Fruit fly (Drosophila melanogaster) whole organism, embryonic: ENCODE results near the gene arm.

Experiments
- Ada2b ChIP-seq: fragments of 200-800 bp; sonication (Bioruptor generic); IDR thresholded peaks from 2 replicates; pipeline ENCODE4 v1.3.6; 2022; ENCODE audit warnings: missing biosample characterization, missing genetic modification characterization
- B-H1 ChIP-seq: fragments of 200-800 bp; sonication (Bioruptor generic); IDR thresholded peaks from 3 replicates; pipeline ENCODE4 v1.3.6; 2022; ENCODE audit warnings: missing biosample characterization, missing genetic modification characterization
- BEAF-32 ChIP-seq: fragments of 200-800 bp; sonication (Bioruptor generic); optimal IDR thresholded peaks from 3 replicates; lab custom pipeline; 2017; ENCODE audit warnings: missing biosample characterization, missing genetic modification characterization, mild to moderate bottlenecking, moderate library complexity, missing genetic modification reagents
- Bteb2 ChIP-seq: fragments of 200-800 bp; sonication (Bioruptor generic); optimal IDR thresholded peaks from 2 replicates; lab custom pipeline; 2016; ENCODE audit warnings: missing biosample characterization, missing genetic modification characterization
- CG10366 ChIP-seq: fragments of 200-800 bp; sonication (Bioruptor generic); IDR thresholded peaks from 2 replicates; pipeline ENCODE4 v1.3.6; 2022; ENCODE audit warnings: missing biosample characterization, missing genetic modification characterization
- CG12104 ChIP-seq: fragments of 200-800 bp; sonication (Bioruptor generic); optimal IDR thresholded peaks from 3 replicates; lab custom pipeline; 2016; ENCODE audit warnings: missing biosample characterization, missing genetic modification characterization
- CG1233 ChIP-seq: fragments of 200-800 bp; sonication (Bioruptor generic); optimal IDR thresholded peaks from 4 replicates; lab custom pipeline; 2018; ENCODE audit warnings: missing biosample characterization, mild to moderate bottlenecking, missing genetic modification characterization
- CG13287 ChIP-seq: fragments of 200-800 bp; sonication (Bioruptor generic); IDR thresholded peaks from 2 replicates; pipeline ENCODE4 v1.3.6; 2022; ENCODE audit warnings: missing biosample characterization, missing genetic modification characterization; ENCODE audit not compliant: partially characterized antibody
- CG13424 ChIP-seq: fragments of 200-800 bp; sonication (Bioruptor generic); optimal IDR thresholded peaks from 2 replicates; lab custom pipeline; 2019; ENCODE audit warnings: missing biosample characterization, mild to moderate bottlenecking, missing genetic modification characterization, moderate library complexity
- CG13894 ChIP-seq: fragments of 200-800 bp; sonication (Bioruptor generic); optimal IDR thresholded peaks from 3 replicates; lab custom pipeline; 2018; ENCODE audit warnings: missing biosample characterization, mild to moderate bottlenecking, missing genetic modification characterization, moderate library complexity
- CG14050 ChIP-seq: fragments of 200-800 bp; sonication (Bioruptor generic); IDR thresholded peaks from 3 replicates; pipeline ENCODE4 v1.3.6; 2022; ENCODE audit warnings: missing biosample characterization, missing genetic modification characterization
- CG18476 ChIP-seq: fragments of 200-800 bp; sonication (Bioruptor generic); optimal IDR thresholded peaks from 2 replicates; lab custom pipeline; 2016; ENCODE audit warnings: missing biosample characterization, mild to moderate bottlenecking, missing genetic modification characterization
- CG2116 ChIP-seq: fragments of 200-800 bp; sonication (Bioruptor generic); optimal IDR thresholded peaks from 3 replicates; lab custom pipeline; 2018; ENCODE audit warnings: missing biosample characterization, mild to moderate bottlenecking, missing genetic modification characterization
- CG2875 ChIP-seq: fragments of 200-800 bp; sonication (Bioruptor generic); optimal IDR thresholded peaks from 2 replicates; lab custom pipeline; 2017; ENCODE audit warnings: missing biosample characterization, mild to moderate bottlenecking, missing genetic modification characterization, missing genetic modification reagents
- CG3163 ChIP-seq: fragments of 200-800 bp; sonication (Bioruptor generic); optimal IDR thresholded peaks from 3 replicates; lab custom pipeline; 2016; ENCODE audit warnings: missing biosample characterization, missing genetic modification characterization
- CG33213 ChIP-seq: fragments of 200-800 bp; sonication (Bioruptor generic); optimal IDR thresholded peaks from 3 replicates; lab custom pipeline; 2016; ENCODE audit warnings: missing biosample characterization, missing genetic modification characterization
- CG3407 ChIP-seq: fragments of 200-800 bp; sonication (Bioruptor generic); optimal IDR thresholded peaks from 2 replicates; lab custom pipeline; 2018; ENCODE audit warnings: missing biosample characterization, mild to moderate bottlenecking, missing genetic modification characterization
- CG4404 ChIP-seq: fragments of 200-800 bp; sonication (Bioruptor generic); IDR thresholded peaks from 2 replicates; pipeline ENCODE4 v1.3.6; 2022; ENCODE audit warnings: missing biosample characterization, missing genetic modification characterization
- CG6254 ChIP-seq: fragments of 200-800 bp; sonication (Bioruptor generic); optimal IDR thresholded peaks from 3 replicates; lab custom pipeline; 2017; ENCODE audit warnings: mild to moderate bottlenecking, missing biosample characterization, missing genetic modification reagents, missing genetic modification characterization
- CG6272 ChIP-seq: fragments of 200-800 bp; sonication (Bioruptor generic); IDR thresholded peaks from 2 replicates; pipeline ENCODE4 v1.3.6; 2022; ENCODE audit warnings: missing biosample characterization, missing genetic modification characterization
- CG6654 ChIP-seq: fragments of 200-800 bp; sonication (Bioruptor generic); optimal IDR thresholded peaks from 2 replicates; lab custom pipeline; 2017; ENCODE audit warnings: missing biosample characterization, mild to moderate bottlenecking, missing genetic modification characterization
- CG7839 ChIP-seq: fragments of 200-800 bp; sonication (Bioruptor generic); optimal IDR thresholded peaks from 3 replicates; lab custom pipeline; 2018; ENCODE audit warnings: missing biosample characterization, mild to moderate bottlenecking, missing genetic modification characterization, moderate library complexity
- CG8388 ChIP-seq: fragments of 200-800 bp; sonication (Bioruptor generic); optimal IDR thresholded peaks from 2 replicates; lab custom pipeline; 2019; ENCODE audit warnings: missing biosample characterization, mild to moderate bottlenecking, missing genetic modification characterization, moderate library complexity
- CG9609 ChIP-seq: fragments of 200-800 bp; sonication (Bioruptor generic); optimal IDR thresholded peaks from 3 replicates; lab custom pipeline; 2016; ENCODE audit warnings: missing biosample characterization, missing genetic modification characterization
- CG9932 ChIP-seq: fragments of 200-800 bp; sonication (Bioruptor generic); IDR thresholded peaks from 2 replicates; pipeline ENCODE4 v1.3.6; 2022; ENCODE audit warnings: missing biosample characterization, missing genetic modification characterization
- Dbx ChIP-seq: fragments of 200-800 bp; sonication (Bioruptor generic); IDR thresholded peaks from 3 replicates; pipeline ENCODE4 v1.3.6; 2022; ENCODE audit warnings: missing biosample characterization, missing genetic modification characterization
- Ets65A ChIP-seq: fragments of 200-800 bp; sonication (Bioruptor generic); peaks from one replicate; lab custom pipeline; 2016; ENCODE audit warnings: missing biosample characterization, missing genetic modification characterization
- Fer3 ChIP-seq: fragments of 200-800 bp; sonication (Bioruptor generic); optimal IDR thresholded peaks from 2 replicates; lab custom pipeline; 2018; ENCODE audit warnings: missing biosample characterization, mild to moderate bottlenecking, missing genetic modification characterization, moderate library complexity
- Hey ChIP-seq: fragments of 200-800 bp; sonication (Bioruptor generic); optimal IDR thresholded peaks from 3 replicates; lab custom pipeline; 2018; ENCODE audit warnings: missing biosample characterization, mild to moderate bottlenecking, missing genetic modification characterization
- MBD-R2 ChIP-seq: fragments of 200-800 bp; sonication (Bioruptor generic); IDR thresholded peaks from 2 replicates; pipeline ENCODE4 v1.3.6; 2022; ENCODE audit warnings: missing biosample characterization, missing genetic modification characterization
- NK7.1 ChIP-seq: fragments of 200-800 bp; sonication (Bioruptor generic); optimal IDR thresholded peaks from 3 replicates; lab custom pipeline; 2016; ENCODE audit warnings: missing biosample characterization, missing genetic modification characterization
- ap ChIP-seq: fragments of 200-800 bp; sonication (Bioruptor generic); IDR thresholded peaks from 2 replicates; pipeline ENCODE4 v1.3.6; 2022; ENCODE audit warnings: missing biosample characterization, missing genetic modification characterization
- br ChIP-seq: fragments of >200 bp; optimal IDR thresholded peaks from 2 replicates; lab custom pipeline; 2017
- btn ChIP-seq: fragments of 200-800 bp; sonication (Bioruptor generic); optimal IDR thresholded peaks from 2 replicates; lab custom pipeline; 2016; ENCODE audit warnings: missing biosample characterization, missing genetic modification characterization
- cas ChIP-seq: fragments of 200-800 bp; sonication (Bioruptor generic); IDR thresholded peaks from 2 replicates; pipeline ENCODE4 v1.3.6; 2022; ENCODE audit warnings: missing biosample characterization, missing genetic modification characterization
- chinmo ChIP-seq: fragments of 200-800 bp; sonication (Bioruptor generic); IDR thresholded peaks from 4 replicates; pipeline ENCODE4 v1.3.6; 2022; ENCODE audit warnings: missing biosample characterization, missing genetic modification characterization; ENCODE audit not compliant: partially characterized antibody
- esg ChIP-seq: fragments of 200-800 bp; sonication (Bioruptor generic); conservative IDR thresholded peaks from 2 replicates; pipeline ENCODE4 v1.3.6; 2022; ENCODE audit warnings: missing biosample characterization, missing genetic modification characterization
- ewg ChIP-seq: fragments of 200-800 bp; sonication (Bioruptor generic); optimal IDR thresholded peaks from 3 replicates; lab custom pipeline; 2017; ENCODE audit warnings: mild to moderate bottlenecking, missing biosample characterization, missing genetic modification reagents, missing genetic modification characterization
- fu2 ChIP-seq: fragments of 200-800 bp; sonication (Bioruptor generic); optimal IDR thresholded peaks from 2 replicates; lab custom pipeline; 2016; ENCODE audit warnings: missing biosample characterization, missing genetic modification characterization
- h ChIP-seq: fragments of >200 bp; optimal IDR thresholded peaks from 2 replicates; lab custom pipeline; 2017
- her ChIP-seq: fragments of 200-800 bp; sonication (Bioruptor generic); optimal IDR thresholded peaks from 2 replicates; lab custom pipeline; 2016; ENCODE audit warnings: missing biosample characterization, missing genetic modification characterization
- inv ChIP-seq: fragments of 200-800 bp; sonication (Bioruptor generic); IDR thresholded peaks from 2 replicates; pipeline ENCODE4 v1.3.6; 2022; ENCODE audit warnings: missing biosample characterization, missing genetic modification characterization; ENCODE audit not compliant: partially characterized antibody
- mam ChIP-seq: fragments of 200-800 bp; sonication (Bioruptor generic); optimal IDR thresholded peaks from 3 replicates; lab custom pipeline; 2016; ENCODE audit warnings: missing biosample characterization, missing genetic modification characterization
- nom ChIP-seq: fragments of 200-800 bp; sonication (Bioruptor generic); optimal IDR thresholded peaks from 2 replicates; lab custom pipeline; 2017; ENCODE audit warnings: missing biosample characterization, missing genetic modification characterization, mild to moderate bottlenecking, moderate library complexity, missing genetic modification reagents
- org-1 ChIP-seq: fragments of 200-800 bp; sonication (Bioruptor generic); optimal IDR thresholded peaks from 2 replicates; lab custom pipeline; 2017; ENCODE audit warnings: missing biosample characterization, missing genetic modification characterization
- phol ChIP-seq: fragments of 200-800 bp; sonication (Bioruptor generic); optimal IDR thresholded peaks from 3 replicates; lab custom pipeline; 2018; ENCODE audit warnings: missing biosample characterization, mild to moderate bottlenecking, missing genetic modification characterization, moderate library complexity
- row ChIP-seq: fragments of 200-800 bp; sonication (Bioruptor generic); IDR thresholded peaks from 3 replicates; pipeline ENCODE4 v1.3.6; 2022; ENCODE audit warnings: missing biosample characterization, missing genetic modification characterization
- tgo ChIP-seq: fragments of 200-800 bp; sonication (Bioruptor generic); IDR thresholded peaks from 3 replicates; pipeline ENCODE4 v1.3.6; 2022; ENCODE audit warnings: missing biosample characterization, missing genetic modification characterization
- tna ChIP-seq: fragments of 200-800 bp; sonication (Bioruptor generic); IDR thresholded peaks from 2 replicates; pipeline ENCODE4 v1.3.6; 2022; ENCODE audit warnings: missing biosample characterization, missing genetic modification characterization; ENCODE audit not compliant: partially characterized antibody
- wdn ChIP-seq: fragments of 200-800 bp; sonication (Bioruptor generic); IDR thresholded peaks from 2 replicates; pipeline ENCODE4 v1.3.6; 2022; ENCODE audit warnings: missing biosample characterization, missing genetic modification characterization
- wek ChIP-seq: fragments of 200-800 bp; sonication (Bioruptor generic); optimal IDR thresholded peaks from 3 replicates; lab custom pipeline; 2018; ENCODE audit warnings: missing biosample characterization, mild to moderate bottlenecking, missing genetic modification characterization, moderate library complexity

arm gene

DNA sequence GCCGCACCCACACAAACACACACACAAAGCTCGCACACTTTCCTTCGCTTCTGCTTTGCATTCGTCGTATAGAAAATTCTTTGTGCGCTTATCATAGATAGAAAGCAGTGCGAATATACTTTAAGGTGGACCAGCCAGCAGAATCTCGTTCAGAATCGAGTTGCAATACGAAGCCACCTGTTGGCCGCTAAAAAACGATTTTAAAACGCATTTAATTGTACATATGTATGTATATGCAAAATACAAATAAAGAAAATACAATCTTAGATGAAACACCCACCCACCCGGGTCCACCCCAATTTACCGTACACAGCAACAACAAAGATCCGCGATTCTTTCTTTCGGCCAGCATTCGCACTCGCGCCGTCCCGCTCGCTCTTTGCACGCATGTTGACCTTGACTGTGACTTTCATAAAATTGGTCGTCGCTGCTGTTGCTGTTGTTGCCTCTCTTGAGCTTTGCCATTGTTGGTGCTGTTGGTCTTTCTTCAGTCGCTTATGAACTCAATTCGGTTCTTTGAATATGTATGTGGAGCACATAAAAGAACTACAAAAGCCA is 48.1 kb upstream of the arm start (continued):
- TF ChIP-seq ap (GFP tag; lab: Robert Waterston, UW) (0 out of 2 replicates have a peak, but pooled peaks have one; percentile 7), Fer3 (tag; lab: Kevin White, UChicago) (peak; percentile 59), phol (tag; lab: Kevin White, UChicago) (peak; percentile 23), NK7.1 (GFP tag; lab: Kevin White, UChicago) (no peak), CG33213 (GFP tag; lab: Kevin White, UChicago) (no peak), h (lab: Kevin White, UChicago) (no peak), org-1 (GFP tag; lab: Kevin White, UChicago) (peak; percentile 65), tna (GFP tag; lab: Robert Waterston, UW) (no peak), chinmo (GFP tag; lab: Robert Waterston, UW) (no peak), CG7839 (tag; lab: Kevin White, UChicago) (peak; percentile 50), CG13287 (GFP tag; lab: Robert Waterston, UW) (no peak), inv (GFP tag; lab: Robert Waterston, UW) (no peak), wek (GFP tag; lab: Kevin White, UChicago) (no peak), BEAF-32 (GFP tag; lab: Kevin White, UChicago) (no peak), CG14050 (GFP tag; lab: Robert Waterston, UW) (peak; percentile 35; the same call in 1 of the 3 replicates), CG12104 (GFP tag; lab: Kevin White, UChicago) (no peak), btn (GFP tag; lab: Kevin White, UChicago) (no peak), CG1233 (peak; percentile 36), ewg (no peak), her (GFP tag; lab: Kevin White, UChicago) (no peak), CG8388 (no peak), CG13894 (tag; lab: Kevin White, UChicago) (no peak), CG6654 (GFP tag; lab: Kevin White, UChicago) (peak; percentile 33), CG3163 (no peak), tgo (peak; percentile 45; the same call in 2 of the 3 replicates), Ada2b (GFP tag; lab: Robert Waterston, UW) (peak; percentile 33; the same call in 1 of the 2 replicates), CG2875 (GFP tag; lab: Kevin White, UChicago) (no peak), Hey (tag; lab: Kevin White, UChicago) (no peak), Dbx (GFP tag; lab: Robert Waterston, UW) (peak; percentile 73; the same call in 2 of the 3 replicates), CG10366 (peak; percentile 45), CG2116 (GFP tag; lab: Kevin White, UChicago) (no peak), CG18476 (GFP tag; lab: Kevin White, UChicago) (no peak), CG9609 (peak; percentile 46), br (no peak), nom (GFP tag; lab: Kevin White, UChicago) (peak; percentile 77), mam (peak; percentile 59), CG4404 (GFP tag; lab: Robert Waterston, UW) (0 out of 2 replicates have a peak, but pooled peaks have one; percentile 17), MBD-R2 (peak; percentile 44; the same call in 1 of the 2 replicates), Ets65A (peak; percentile 60), cas (no peak), Bteb2 (GFP tag; lab: Kevin White, UChicago) (no peak), fu2 (GFP tag; lab: Kevin White, UChicago) (no peak), B-H1 (no peak; the same call in 2 of the 3 replicates), esg (GFP tag; lab: Robert Waterston, UW) (peak; percentile 33), CG3407 (no peak), row (GFP tag; lab: Robert Waterston, UW) (peak; percentile 53), CG6254 (GFP tag; lab: Kevin White, UChicago) (no peak), CG9932 (GFP tag; lab: Robert Waterston, UW) (peak; percentile 77), wdn (GFP tag; lab: Robert Waterston, UW) (peak; percentile 67), CG6272 (GFP tag; lab: Robert Waterston, UW) (no peak), CG13424 (peak; percentile 17)
